Fruit fly (Drosophila melanogaster) whole organism: ENCODE results near the gene Desat1.

Experiments used
- pan ChIP-seq: fragments of >200 bp; optimal IDR thresholded peaks from 2 replicates; lab custom pipeline; 2017
- usp ChIP-seq: fragments of >200 bp; optimal IDR thresholded peaks from 2 replicates; lab custom pipeline; 2017; ENCODE audit warnings: missing biosample characterization, missing genetic modification characterization, mixed read lengths

dm6 chr3R:12405134-12405533 lies 34.3 kb upstream of the Desat1 start:
- no peak for TF ChIP-seq pan (lab: Kevin White, UChicago)
- no peak for TF ChIP-seq usp (GFP tag; lab: Kevin White, UChicago)
